Worm (Caenorhabditis elegans) whole organism, young adult: ENCODE measurements around the gene eef-1A.2.

Experiments
- nfya-1 ChIP-seq: sonication (generic microtip); optimal IDR thresholded peaks from 2 replicates; lab custom pipeline; 2017; ENCODE audit warnings: antibody characterized with exemption, missing compliant biosample characterization, missing genetic modification characterization, borderline replicate concordance; ENCODE audit not compliant: insufficient read depth
- ztf-28 ChIP-seq: fragments of 200-800 bp; sonication (Bioruptor generic); IDR thresholded peaks from 2 replicates; pipeline ENCODE4 v1.3.6; 2022; ENCODE audit warnings: missing genetic modification reagents, missing genetic modification characterization, missing compliant biosample characterization
- ztf-3 ChIP-seq: fragments of 200-800 bp; sonication (Bioruptor generic); optimal IDR thresholded peaks from 2 replicates; lab custom pipeline; 2018; ENCODE audit warnings: mild to moderate bottlenecking, missing genetic modification characterization, missing compliant biosample characterization

ce11 chrX:7842241-7842640 is 18.8 kb downstream of the eef-1A.2 start, which contains the start of gene idpp-11:
- no peak for TF ChIP-seq nfya-1 (tag; lab: Kevin White, UChicago)
- no peak for TF ChIP-seq ztf-28 (GFP tag; lab: Robert Waterston, UW)
- TF ChIP-seq ztf-3 (GFP tag; lab: Kevin White, UChicago): no peak
